Worm (Caenorhabditis elegans) whole organism, L1 larva: ENCODE results near the gene grl-15.

Experiments used
- aly-2 ChIP-seq: fragments of 150-350 bp; optimal IDR thresholded peaks from 2 replicates; lab custom pipeline; 2014; ENCODE audit warnings: missing biosample characterization, missing genetic modification characterization
- blmp-1 ChIP-seq: fragments of 150-350 bp; optimal IDR thresholded peaks from 2 replicates; lab custom pipeline; 2014; ENCODE audit warnings: missing biosample characterization, missing genetic modification characterization
- ceh-63 ChIP-seq: fragments of 200-800 bp; sonication (Bioruptor generic); optimal IDR thresholded peaks from 2 replicates; lab custom pipeline; 2018; ENCODE audit warnings: mild to moderate bottlenecking, missing genetic modification characterization, missing compliant biosample characterization
- fos-1 ChIP-seq: fragments of 150-350 bp; optimal IDR thresholded peaks from 2 replicates; lab custom pipeline; 2014; ENCODE audit warnings: missing biosample characterization, missing genetic modification characterization
- jun-1 ChIP-seq: fragments of 150-350 bp; optimal IDR thresholded peaks from 2 replicates; lab custom pipeline; 2014; ENCODE audit warnings: missing biosample characterization, missing genetic modification reagents, missing genetic modification characterization
- lin-39 ChIP-seq: fragments of 150-350 bp; optimal IDR thresholded peaks from 2 replicates; lab custom pipeline; 2014; ENCODE audit warnings: missing biosample characterization, missing genetic modification reagents, missing genetic modification characterization
- lsy-2 ChIP-seq, 2 experiments: fragments of 150-350 bp; optimal IDR thresholded peaks; 2 replicates each; lab custom pipeline; 2014; ENCODE audit warnings: missing biosample characterization in 2 of 2, missing genetic modification characterization in 2 of 2
- nhr-28 ChIP-seq: fragments of 150-350 bp; optimal IDR thresholded peaks from 2 replicates; lab custom pipeline; 2014; ENCODE audit warnings: missing biosample characterization, missing genetic modification characterization
- sox-4 ChIP-seq: sonication (generic microtip); optimal IDR thresholded peaks from 2 replicates; lab custom pipeline; 2016; ENCODE audit warnings: missing genetic modification characterization, missing compliant biosample characterization

ce11 chrIII:12247329-12247728 is 11.5 kb upstream of the grl-15 start:
- TF ChIP-seq lin-39 (tag; lab: Kevin White, UChicago) (no peak), lsy-2 (tag; optimal IDR thresholded peaks at IDR 0.05; lab: Kevin White, UChicago) (no peak), fos-1 (tag; lab: Kevin White, UChicago) (no peak), blmp-1 (no peak), nhr-28 (tag; lab: Kevin White, UChicago) (no peak), jun-1 (tag; lab: Kevin White, UChicago) (no peak), aly-2 (tag; lab: Kevin White, UChicago) (no peak), ceh-63 (no peak), sox-4 (tag; lab: Kevin White, UChicago) (no peak)
